Fruit fly (Drosophila melanogaster): Measurements from ENCODE around the gene sordd1.

The sordd1 gene

dm6 chrX:15788235-15789187, 7.3 kb downstream of the sordd1 start, which contains the start of gene Rhp (continued):
- no peak for TF ChIP-seq CG5245 (GFP tag; optimal IDR thresholded peaks at IDR 0.05)
- TF ChIP-seq grn (GFP tag; optimal IDR thresholded peaks at IDR 0.05) = no peak
- TF ChIP-seq CG3726 (GFP tag; IDR thresholded peaks at IDR 0.05) = no peak
- TF ChIP-seq CG12236 (GFP tag; optimal IDR thresholded peaks at IDR 0.05) = no peak
- TF ChIP-seq sob (GFP tag; IDR thresholded peaks at IDR 0.05) = no peak
- TF ChIP-seq amos (GFP tag; IDR thresholded peaks at IDR 0.05; ENCODE audit: partially characterized antibody) = peak; percentile 54; the same call in 1 of the 2 replicates
- TF ChIP-seq shn (GFP tag; optimal IDR thresholded peaks at IDR 0.05) = no peak
- no peak for TF ChIP-seq trem (tag; optimal IDR thresholded peaks at IDR 0.05)
- no peak for TF ChIP-seq Mes4 (GFP tag; optimal IDR thresholded peaks at IDR 0.05)
- no peak for TF ChIP-seq sima (GFP tag; optimal IDR thresholded peaks at IDR 0.05)
- no peak for TF ChIP-seq CG15073 (GFP tag; optimal IDR thresholded peaks at IDR 0.05)
- no peak for TF ChIP-seq CG12769 (tag; optimal IDR thresholded peaks at IDR 0.05)
- peak; percentile 43 for TF ChIP-seq CG10209 (GFP tag; optimal IDR thresholded peaks at IDR 0.05)
- no peak for TF ChIP-seq CG10462 (GFP tag; optimal IDR thresholded peaks at IDR 0.05)
- no peak for TF ChIP-seq CG1647 (GFP tag; optimal IDR thresholded peaks at IDR 0.05)
- no peak for TF ChIP-seq h (optimal IDR thresholded peaks at IDR 0.05)
- TF ChIP-seq Doc2 (GFP tag; IDR thresholded peaks at IDR 0.05) = no peak
- no peak for TF ChIP-seq croc (GFP tag; conservative IDR thresholded peaks at IDR 0.05)
- TF ChIP-seq pan (optimal IDR thresholded peaks at IDR 0.05) = no peak
- TF ChIP-seq pan (GFP tag; optimal IDR thresholded peaks at IDR 0.05 in 1 of 2, IDR thresholded peaks at IDR 0.05 in 1 of 2) = no peak
- TF ChIP-seq unc-4 (GFP tag; IDR thresholded peaks at IDR 0.05; ENCODE audit: partially characterized antibody) = no peak
- no peak for TF ChIP-seq lmd (GFP tag; IDR thresholded peaks at IDR 0.05)
- TF ChIP-seq CG16815 (GFP tag; optimal IDR thresholded peaks at IDR 0.05) = no peak
- TF ChIP-seq CG11456 (GFP tag; IDR thresholded peaks at IDR 0.05) = no peak
- no peak for TF ChIP-seq Hmx (GFP tag; optimal IDR thresholded peaks at IDR 0.05)
- peak; percentile 35 for TF ChIP-seq fd64A (GFP tag; optimal IDR thresholded peaks at IDR 0.05)
- TF ChIP-seq ro (GFP tag; IDR thresholded peaks at IDR 0.05) = no peak
- TF ChIP-seq en (GFP tag; optimal IDR thresholded peaks at IDR 0.05) = no peak
- peak; percentile 55; the same call in 1 of the 2 replicates for TF ChIP-seq Bgb (GFP tag; IDR thresholded peaks at IDR 0.05; ENCODE audit: partially characterized antibody)
- no peak for TF ChIP-seq Neu2 (GFP tag; optimal IDR thresholded peaks at IDR 0.05; ENCODE audit: borderline replicate concordance)
- peak; percentile 45 for TF ChIP-seq Nf-YC (tag; optimal IDR thresholded peaks at IDR 0.05)
- TF ChIP-seq CG32772 (GFP tag; IDR thresholded peaks at IDR 0.05) = no peak
- no peak for TF ChIP-seq CG4404 (GFP tag; IDR thresholded peaks at IDR 0.05)
- no peak for TF ChIP-seq ara (GFP tag; IDR thresholded peaks at IDR 0.05)
- TF ChIP-seq CG43689 (GFP tag; IDR thresholded peaks at IDR 0.05) = no peak
- TF ChIP-seq crp (GFP tag; optimal IDR thresholded peaks at IDR 0.05) = no peak
- 0 out of 3 replicates have a peak, but pooled peaks have one; percentile 9 for TF ChIP-seq CG14050 (GFP tag; IDR thresholded peaks at IDR 0.05)
- TF ChIP-seq twi (tag; optimal IDR thresholded peaks at IDR 0.05) = no peak
- no peak for TF ChIP-seq CG7372 (GFP tag; IDR thresholded peaks at IDR 0.05)
- peak; percentile 57 for TF ChIP-seq salm (tag; optimal IDR thresholded peaks at IDR 0.05)
- TF ChIP-seq gcm (GFP tag; optimal IDR thresholded peaks at IDR 0.05) = peak; percentile 71
- no peak for TF ChIP-seq dan (GFP tag; IDR thresholded peaks at IDR 0.05)
- TF ChIP-seq CG12744 (GFP tag; optimal IDR thresholded peaks at IDR 0.05) = no peak
- no peak for TF ChIP-seq CG31441 (GFP tag; IDR thresholded peaks at IDR 0.05)
- TF ChIP-seq Nf-YB (GFP tag; optimal IDR thresholded peaks at IDR 0.05) = no peak
- TF ChIP-seq wor (GFP tag; IDR thresholded peaks at IDR 0.05) = no peak
